Worm (Caenorhabditis elegans): ENCODE measurements around the gene srh-240.

DNA sequence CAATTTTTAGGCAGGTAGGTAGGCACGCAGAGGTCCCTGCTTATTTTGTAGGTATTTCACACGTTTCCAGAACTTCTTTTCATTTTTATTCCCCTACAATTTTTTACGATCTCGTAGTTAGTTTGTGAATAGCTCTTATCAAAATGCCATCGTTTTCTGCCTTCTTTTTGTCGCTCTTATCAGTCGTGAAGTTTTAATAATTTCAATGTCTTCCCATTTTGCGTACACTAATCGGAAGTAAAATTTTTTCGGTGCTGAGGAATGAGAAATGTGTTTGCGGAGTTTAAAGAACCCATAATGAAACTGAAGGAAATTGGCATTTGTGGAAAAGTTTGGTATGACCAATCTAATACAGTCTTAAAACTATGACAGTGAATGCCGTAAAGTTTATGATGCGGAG is 15.4 kb downstream of the srh-240 start:
- no peak for TF ChIP-seq W03F9.2 (tag; optimal IDR thresholded peaks at IDR 0.05)
- TF ChIP-seq him-1 (tag; optimal IDR thresholded peaks at IDR 0.05) = no peak
- no peak for TF ChIP-seq dao-5 (tag; optimal IDR thresholded peaks at IDR 0.05)
